Worm (Caenorhabditis elegans) whole organism, L1 larva: ENCODE data around the gene dgk-5.

Experiments
- ama-1 ChIP-seq: fragments of 150-350 bp; optimal IDR thresholded peaks from 2 replicates; lab custom pipeline; 2014
- elt-2 ChIP-seq: sonication (generic microtip); optimal IDR thresholded peaks from 2 replicates; lab custom pipeline; 2016; ENCODE audit warnings: missing genetic modification characterization, mild to moderate bottlenecking, inconsistent platforms, missing compliant biosample characterization, missing genetic modification reagents
- isw-1 ChIP-seq: fragments of 200-800 bp; sonication (Bioruptor generic); IDR thresholded peaks from 2 replicates; pipeline ENCODE4 v1.3.6; 2022; ENCODE audit warnings: missing genetic modification characterization, missing compliant biosample characterization
- skn-1 ChIP-seq: fragments of 150-350 bp; optimal IDR thresholded peaks from 2 replicates; lab custom pipeline; 2014; ENCODE audit warnings: missing biosample characterization, missing genetic modification characterization
- tbx-2 ChIP-seq: sonication (generic microtip); optimal IDR thresholded peaks from 2 replicates; lab custom pipeline; 2016; ENCODE audit warnings: missing genetic modification characterization, missing compliant biosample characterization
- unc-130 ChIP-seq: fragments of 150-350 bp; optimal IDR thresholded peaks from 2 replicates; lab custom pipeline; 2017; ENCODE audit warnings: missing biosample characterization, missing genetic modification characterization, inconsistent platforms
- zag-1 ChIP-seq: fragments of 150-350 bp; optimal IDR thresholded peaks from 2 replicates; lab custom pipeline; 2014; ENCODE audit warnings: missing biosample characterization, missing genetic modification characterization

ce11 chrII:6491187-6491586 is 20.3 kb upstream of the dgk-5 start:
- no peak for TF ChIP-seq unc-130 (tag; lab: Kevin White, UChicago)
- no peak for TF ChIP-seq isw-1
- TF ChIP-seq zag-1 (tag; lab: Kevin White, UChicago), result no peak
- TF ChIP-seq tbx-2 (tag; lab: Kevin White, UChicago), result no peak
- no peak for TF ChIP-seq ama-1 (lab: Kevin White, UChicago)
- TF ChIP-seq skn-1 (tag; lab: Kevin White, UChicago), result no peak
- TF ChIP-seq elt-2 (tag; lab: Kevin White, UChicago), result no peak
